Fruit fly (Drosophila melanogaster): Measurements from ENCODE around the gene bou.

Gene bou

dm6 chrX:6985980-6986827 lies at the start of gene bou:
Gene bou, plus strand, starts transcription at chrX:6986486.
- TF ChIP-seq h (optimal IDR thresholded peaks at IDR 0.05) (no peak), psq (optimal IDR thresholded peaks at IDR 0.05) (no peak)

- TF ChIP-seq Sin3A (optimal IDR thresholded peaks at IDR 0.05) (no peak), insv (optimal IDR thresholded peaks at IDR 0.05) (no peak), h (optimal IDR thresholded peaks at IDR 0.05) (no peak), Myc (optimal IDR thresholded peaks at IDR 0.05) (no peak), psq (optimal IDR thresholded peaks at IDR 0.05) (no peak), ttk (optimal IDR thresholded peaks at IDR 0.05) (no peak)
These were observed 49.4 kb upstream of the bou start for dm6 chrX:6936884-6937283.

dm6 chrX:6937417-6937816 lies 48.9 kb upstream of the bou start:
- TF ChIP-seq Sin3A (optimal IDR thresholded peaks at IDR 0.05) = no peak
- no peak for TF ChIP-seq Myc (optimal IDR thresholded peaks at IDR 0.05)
- no peak for TF ChIP-seq h (optimal IDR thresholded peaks at IDR 0.05)
- no peak for TF ChIP-seq psq (optimal IDR thresholded peaks at IDR 0.05)
- TF ChIP-seq insv (optimal IDR thresholded peaks at IDR 0.05) = no peak
- no peak for TF ChIP-seq ttk (optimal IDR thresholded peaks at IDR 0.05)

dm6 chrX:6968564-6968963 lies 17.7 kb upstream of the bou start, which contains the start of gene Setd3:
Gene Setd3, minus strand, starts transcription at chrX:6968750.
- TF ChIP-seq Sin3A (optimal IDR thresholded peaks at IDR 0.05) (no peak), Myc (optimal IDR thresholded peaks at IDR 0.05) (no peak), psq (optimal IDR thresholded peaks at IDR 0.05) (no peak), ttk (optimal IDR thresholded peaks at IDR 0.05) (no peak), insv (optimal IDR thresholded peaks at IDR 0.05) (no peak), h (optimal IDR thresholded peaks at IDR 0.05) (no peak)

dm6 chrX:6969364-6970137 lies 16.7 kb upstream of the bou start, which contains the start of gene CG4586:
Gene CG4586, plus strand, starts transcription at chrX:6969918.
- TF ChIP-seq insv (optimal IDR thresholded peaks at IDR 0.05) (no peak), h (optimal IDR thresholded peaks at IDR 0.05) (no peak), Sin3A (optimal IDR thresholded peaks at IDR 0.05) (no peak), Myc (optimal IDR thresholded peaks at IDR 0.05) (no peak), psq (optimal IDR thresholded peaks at IDR 0.05) (no peak), ttk (optimal IDR thresholded peaks at IDR 0.05) (no peak)

dm6 chrX:6973340-6973739 lies 12.9 kb upstream of the bou start, which contains the start of gene CG3040:
Gene CG3040, minus strand, starts transcription at chrX:6973393.
- no peak for TF ChIP-seq h (optimal IDR thresholded peaks at IDR 0.05)
- no peak for TF ChIP-seq psq (optimal IDR thresholded peaks at IDR 0.05)
- TF ChIP-seq ttk (optimal IDR thresholded peaks at IDR 0.05) = no peak
- TF ChIP-seq Sin3A (optimal IDR thresholded peaks at IDR 0.05) = no peak
- no peak for TF ChIP-seq insv (optimal IDR thresholded peaks at IDR 0.05)
- no peak for TF ChIP-seq Myc (optimal IDR thresholded peaks at IDR 0.05)

dm6 chrX:6974221-6974620 lies 12.1 kb upstream of the bou start:
- TF ChIP-seq ttk (optimal IDR thresholded peaks at IDR 0.05) (no peak), Myc (optimal IDR thresholded peaks at IDR 0.05) (no peak), Sin3A (optimal IDR thresholded peaks at IDR 0.05) (no peak), psq (optimal IDR thresholded peaks at IDR 0.05) (no peak), h (optimal IDR thresholded peaks at IDR 0.05) (no peak), insv (optimal IDR thresholded peaks at IDR 0.05) (no peak)

dm6 chrX:6976364-6976763 lies 9.9 kb upstream of the bou start:
- TF ChIP-seq psq (optimal IDR thresholded peaks at IDR 0.05) = no peak
- TF ChIP-seq insv (optimal IDR thresholded peaks at IDR 0.05) = no peak
- TF ChIP-seq Myc (optimal IDR thresholded peaks at IDR 0.05) = no peak
- no peak for TF ChIP-seq ttk (optimal IDR thresholded peaks at IDR 0.05)
- TF ChIP-seq Sin3A (optimal IDR thresholded peaks at IDR 0.05) = no peak
- no peak for TF ChIP-seq h (optimal IDR thresholded peaks at IDR 0.05)

- TF ChIP-seq ttk (optimal IDR thresholded peaks at IDR 0.05) (no peak), Myc (optimal IDR thresholded peaks at IDR 0.05) (no peak), h (optimal IDR thresholded peaks at IDR 0.05) (no peak), insv (optimal IDR thresholded peaks at IDR 0.05) (no peak)
These were observed 9.4 kb upstream of the bou start for dm6 chrX:6976911-6977310.

dm6 chrX:6981470-6981952 lies 4.8 kb upstream of the bou start:
- TF ChIP-seq h (optimal IDR thresholded peaks at IDR 0.05) = no peak
- TF ChIP-seq psq (optimal IDR thresholded peaks at IDR 0.05) = no peak
- no peak for TF ChIP-seq ttk (optimal IDR thresholded peaks at IDR 0.05)
- no peak for TF ChIP-seq Myc (optimal IDR thresholded peaks at IDR 0.05)
- TF ChIP-seq Sin3A (optimal IDR thresholded peaks at IDR 0.05) = no peak
- no peak for TF ChIP-seq insv (optimal IDR thresholded peaks at IDR 0.05)

- no peak for TF ChIP-seq Myc (optimal IDR thresholded peaks at IDR 0.05)
- TF ChIP-seq ttk (optimal IDR thresholded peaks at IDR 0.05) = no peak
- no peak for TF ChIP-seq Sin3A (optimal IDR thresholded peaks at IDR 0.05)
- TF ChIP-seq insv (optimal IDR thresholded peaks at IDR 0.05) = no peak
- no peak for TF ChIP-seq h (optimal IDR thresholded peaks at IDR 0.05)
- no peak for TF ChIP-seq psq (optimal IDR thresholded peaks at IDR 0.05)
These were observed 4.2 kb upstream of the bou start for dm6 chrX:6982054-6982453.

dm6 chrX:6982705-6983384 lies 3.4 kb upstream of the bou start:
- TF ChIP-seq Sin3A (optimal IDR thresholded peaks at IDR 0.05) (no peak), insv (optimal IDR thresholded peaks at IDR 0.05) (no peak), ttk (optimal IDR thresholded peaks at IDR 0.05) (no peak), Myc (optimal IDR thresholded peaks at IDR 0.05) (no peak), h (optimal IDR thresholded peaks at IDR 0.05) (no peak), psq (optimal IDR thresholded peaks at IDR 0.05) (no peak)

All from Kc167 (cell line).